Fruit fly (Drosophila melanogaster) S2 (cell line): ENCODE measurements around the gene Delta.

Source experiments
- CG8478 ChIP-seq: fragments of >200 bp; optimal IDR thresholded peaks from 2 replicates; lab custom pipeline; 2018
- CTCF ChIP-seq, 2 experiments: fragments of >200 bp; optimal IDR thresholded peaks; 2 replicates each; lab custom pipeline; 2018

Delta gene

DNA sequence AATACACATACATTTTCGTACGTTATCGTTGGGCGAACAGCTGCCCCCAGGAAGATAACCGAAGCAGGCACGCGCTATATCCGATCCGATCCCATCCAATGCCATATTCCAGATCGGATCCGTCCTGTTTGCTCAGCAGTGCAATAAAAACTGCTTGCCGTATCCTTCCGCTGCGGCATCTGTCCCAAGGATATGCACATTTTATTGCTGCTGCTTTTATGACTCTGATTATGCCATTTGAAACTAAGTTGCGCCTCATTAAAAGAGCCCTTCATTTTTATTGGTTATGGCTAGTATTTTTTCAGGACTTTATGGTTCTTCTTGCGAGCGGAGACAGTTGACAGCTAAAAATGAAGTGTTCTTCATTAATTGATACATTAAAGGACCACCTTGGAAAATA is 9.5 kb upstream of the Delta start:
- TF ChIP-seq CG8478 (lab: Kevin White, UChicago) (no peak), CTCF (optimal IDR thresholded peaks at IDR 0.05; lab: Kevin White, UChicago) (no peak)

DNA sequence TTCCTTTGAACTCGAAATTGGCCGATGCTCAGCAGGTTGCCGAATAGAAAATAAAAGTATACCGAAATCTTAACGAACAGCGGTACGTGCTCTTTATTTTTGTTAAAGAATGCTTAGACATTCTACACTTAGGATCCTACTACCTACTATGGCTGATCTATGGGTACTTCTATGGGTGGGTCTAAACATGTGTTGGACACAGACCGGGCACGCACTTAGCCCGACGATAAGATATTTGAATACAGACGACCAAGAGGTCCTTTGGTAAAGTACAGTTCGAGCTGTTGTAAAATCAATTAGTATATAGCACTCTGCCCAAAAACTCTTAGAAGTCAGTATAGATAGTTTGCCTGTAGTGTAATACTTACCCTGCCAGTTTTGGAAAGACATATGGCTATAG is 6.5 kb upstream of the Delta start:
- TF ChIP-seq CTCF (optimal IDR thresholded peaks at IDR 0.05; lab: Kevin White, UChicago) (no peak), CG8478 (lab: Kevin White, UChicago) (no peak)

DNA sequence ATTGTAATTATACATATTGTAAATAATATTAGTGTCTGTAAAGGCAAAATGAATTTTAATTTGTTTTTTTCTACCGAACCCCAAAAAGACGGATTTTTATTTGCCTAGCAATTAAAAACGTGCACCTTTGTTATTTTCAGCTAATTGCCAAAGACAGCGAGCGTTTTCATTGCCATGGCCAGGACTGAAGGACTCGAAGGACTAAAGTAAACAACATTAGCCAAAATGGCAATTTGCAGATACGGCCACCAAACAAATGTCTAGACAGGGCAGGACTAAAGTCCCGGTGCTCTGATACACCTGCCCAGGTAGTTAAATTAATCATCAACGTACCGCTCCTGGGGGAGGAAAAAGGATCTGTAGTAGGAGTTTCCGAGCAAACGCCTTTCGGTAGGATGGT is 6.0 kb upstream of the Delta start:
- no peak for TF ChIP-seq CTCF (optimal IDR thresholded peaks at IDR 0.05; lab: Kevin White, UChicago)
- no peak for TF ChIP-seq CG8478 (lab: Kevin White, UChicago)

DNA sequence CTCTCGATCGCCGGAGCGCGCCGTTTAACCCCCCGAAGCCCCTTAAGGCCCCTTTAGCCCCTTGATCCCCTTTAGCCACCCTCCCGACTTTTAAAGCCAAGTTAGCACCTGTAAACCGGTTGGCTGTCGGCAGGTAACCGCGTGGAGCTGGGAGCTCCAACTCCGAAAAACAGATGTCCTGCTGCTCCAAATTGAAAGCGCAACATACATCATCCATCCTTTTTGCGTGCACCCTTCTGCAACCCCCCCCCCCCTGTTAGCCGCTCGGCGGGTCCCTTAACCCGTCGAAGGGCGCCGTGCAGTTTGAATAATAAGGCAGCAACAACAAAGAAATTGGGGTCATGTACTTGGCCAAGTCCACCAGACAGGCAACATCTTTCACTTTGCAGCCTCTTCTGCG is 2.7 kb upstream of the Delta start:
- TF ChIP-seq CTCF (optimal IDR thresholded peaks at IDR 0.05; lab: Kevin White, UChicago) (no peak), CG8478 (lab: Kevin White, UChicago) (no peak)

DNA sequence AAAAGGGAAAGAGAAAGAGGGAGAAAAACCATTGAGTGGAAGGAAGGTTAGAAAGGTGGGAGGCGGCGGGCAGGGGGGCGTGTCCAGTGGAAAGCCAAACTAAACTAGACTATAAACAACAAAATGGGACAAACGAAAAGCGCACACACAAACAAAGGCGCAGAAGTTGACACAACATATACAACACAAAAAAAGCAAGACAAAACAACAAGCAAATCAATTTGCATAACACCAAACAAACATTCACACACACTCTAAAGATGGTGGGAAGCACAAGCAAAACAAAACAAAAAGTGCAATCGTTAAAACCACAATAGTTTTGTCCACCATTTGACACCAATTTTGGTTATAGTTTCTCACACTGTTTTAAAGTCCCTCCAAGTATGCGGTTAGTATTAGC is 3.6 kb downstream of the Delta start:
- TF ChIP-seq CTCF (optimal IDR thresholded peaks at IDR 0.05; lab: Kevin White, UChicago) = no peak
- no peak for TF ChIP-seq CG8478 (lab: Kevin White, UChicago)

DNA sequence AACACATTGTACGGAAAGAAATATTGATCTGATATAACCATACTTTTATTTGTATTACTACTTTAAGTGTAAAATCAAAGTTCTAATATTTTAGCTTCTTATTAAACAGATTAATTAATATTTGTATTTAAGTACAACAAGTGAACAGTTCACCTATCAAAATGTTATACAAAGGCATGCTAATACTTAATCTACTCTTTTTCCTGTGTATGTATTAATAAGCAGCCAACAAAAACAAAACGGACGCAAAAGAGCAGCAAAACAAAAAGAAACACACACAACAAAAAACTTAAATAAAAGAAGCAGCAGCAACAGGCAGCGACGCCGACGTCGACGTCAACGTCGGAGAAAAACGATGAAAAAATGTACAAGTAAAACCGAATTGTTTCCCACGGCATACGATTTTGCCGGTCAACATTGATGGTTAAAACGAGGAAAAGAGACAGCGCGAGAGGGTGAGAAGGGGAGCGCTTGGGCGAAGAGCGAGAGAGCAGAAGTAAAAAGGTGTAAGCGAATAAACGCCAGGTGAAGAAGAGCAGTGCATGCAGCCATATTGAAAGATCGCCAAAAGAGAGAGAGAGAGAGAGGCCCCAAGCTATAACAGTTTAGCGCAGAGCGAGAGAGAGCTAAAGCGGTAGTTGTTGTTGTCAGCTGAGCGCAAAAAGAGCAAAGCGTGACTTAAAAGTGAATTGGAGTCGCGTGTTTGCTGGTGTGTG is 4.4 kb downstream of the Delta start:
- no peak for TF ChIP-seq CG8478 (lab: Kevin White, UChicago)
- TF ChIP-seq CTCF (optimal IDR thresholded peaks at IDR 0.05; lab: Kevin White, UChicago) = no peak

DNA sequence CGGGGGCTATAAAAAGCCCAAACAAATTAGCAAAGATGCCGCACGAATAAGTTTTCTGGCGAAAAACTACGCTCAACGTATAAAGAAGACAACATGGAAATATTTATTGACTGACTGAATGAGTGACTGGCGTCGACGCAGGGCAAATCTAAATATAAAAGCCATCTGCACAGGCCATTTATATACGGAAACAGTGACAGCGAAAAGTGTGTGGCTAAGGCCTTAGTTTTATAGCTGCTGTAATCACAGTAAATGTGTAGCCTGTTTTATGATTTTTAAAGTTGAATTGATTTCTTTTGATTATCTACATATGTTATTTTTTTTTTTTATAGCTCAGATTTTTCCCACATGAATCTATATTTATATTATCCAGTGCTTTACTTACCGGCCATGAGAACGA is 6.6 kb downstream of the Delta start:
- TF ChIP-seq CG8478 (lab: Kevin White, UChicago) = no peak
- no peak for TF ChIP-seq CTCF (optimal IDR thresholded peaks at IDR 0.05; lab: Kevin White, UChicago)

DNA sequence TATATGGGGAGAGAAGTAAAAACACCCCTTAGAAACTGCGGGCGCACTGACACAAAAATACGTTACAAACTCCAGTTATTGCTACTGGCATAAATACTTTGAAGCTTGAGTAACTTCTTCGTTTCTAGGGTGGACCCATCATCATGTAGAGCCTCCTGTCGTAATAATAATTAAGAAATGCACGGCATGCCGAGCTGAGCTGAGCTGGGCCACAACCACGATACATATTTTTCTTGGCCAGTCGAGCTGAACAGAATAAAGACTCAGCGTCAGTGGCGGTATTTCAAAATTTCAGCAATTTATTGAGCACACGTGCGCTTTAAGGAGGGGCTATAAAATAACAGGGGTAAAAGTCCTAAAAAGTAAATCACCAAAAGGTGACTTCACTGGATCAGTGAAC is 7.6 kb downstream of the Delta start:
- TF ChIP-seq CG8478 (lab: Kevin White, UChicago) = no peak
- TF ChIP-seq CTCF (optimal IDR thresholded peaks at IDR 0.05; lab: Kevin White, UChicago) = no peak

DNA sequence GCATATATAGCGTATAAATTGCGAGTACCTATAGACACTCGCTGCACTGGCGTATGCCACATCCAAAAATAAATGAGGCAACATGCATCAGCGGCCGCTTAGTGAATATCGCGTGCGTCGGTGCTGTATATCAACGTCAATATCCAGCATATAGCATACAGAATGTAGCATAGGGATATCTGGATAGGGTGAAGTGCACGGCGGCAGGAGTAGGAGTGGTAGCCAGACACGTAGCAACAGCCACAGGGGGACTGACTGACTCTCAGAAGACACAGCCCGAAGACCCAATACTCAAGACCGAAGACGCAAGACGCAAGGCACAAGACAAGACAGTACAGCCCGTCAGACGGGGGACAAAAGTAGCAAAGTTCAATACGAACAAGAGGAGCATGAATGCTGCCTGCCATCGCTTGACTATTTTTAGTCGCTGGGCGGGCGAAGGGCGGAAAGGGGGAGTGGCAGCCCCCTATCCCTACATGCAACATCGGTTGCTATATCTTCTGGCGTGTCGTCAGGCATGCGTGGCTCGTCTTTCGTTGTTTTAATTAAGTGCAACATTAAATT is 8.8 kb downstream of the Delta start:
- TF ChIP-seq CTCF (optimal IDR thresholded peaks at IDR 0.05; lab: Kevin White, UChicago) = no peak
- no peak for TF ChIP-seq CG8478 (lab: Kevin White, UChicago)

DNA sequence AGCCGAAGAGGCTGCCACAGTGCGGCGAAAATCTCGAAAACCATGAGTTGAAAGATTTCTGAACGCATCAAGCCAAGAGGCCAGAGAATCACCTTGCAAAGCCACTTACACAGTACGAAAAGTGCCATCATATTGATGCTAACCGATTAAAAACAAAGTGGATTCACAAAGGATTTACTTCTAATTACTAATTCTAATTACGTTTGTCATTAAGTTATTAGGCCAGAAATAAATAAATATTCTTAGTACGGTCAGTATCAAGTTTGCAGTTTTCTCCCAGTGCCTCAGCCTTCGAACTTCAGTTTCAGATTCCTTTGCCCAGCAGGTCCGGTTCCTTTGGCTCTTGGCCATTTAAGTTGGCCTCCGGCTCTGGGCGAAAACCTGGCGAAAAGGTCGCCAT is 11.7 kb downstream of the Delta start:
- no peak for TF ChIP-seq CG8478 (lab: Kevin White, UChicago)
- TF ChIP-seq CTCF (optimal IDR thresholded peaks at IDR 0.05; lab: Kevin White, UChicago) = no peak

DNA sequence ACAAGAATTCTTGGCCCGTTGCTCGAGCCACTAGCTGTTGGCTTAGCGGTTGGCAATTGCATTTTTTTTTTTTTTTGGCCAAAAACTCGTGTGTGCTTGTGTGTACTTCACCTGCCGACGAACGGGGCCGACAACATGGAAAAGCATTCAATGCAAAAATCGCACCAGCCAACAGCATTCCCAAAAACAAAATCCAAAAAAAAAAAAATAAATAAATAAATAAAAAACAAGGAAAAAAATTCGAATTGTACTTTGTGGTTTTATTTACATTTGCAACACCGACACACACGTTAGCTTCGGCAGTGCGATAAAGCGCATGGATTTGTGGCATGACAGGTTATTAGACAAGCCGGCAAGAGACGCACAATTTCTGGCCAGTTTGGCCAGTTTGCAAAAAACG is 12.8 kb downstream of the Delta start:
- TF ChIP-seq CTCF (optimal IDR thresholded peaks at IDR 0.05; lab: Kevin White, UChicago) = no peak
- TF ChIP-seq CG8478 (lab: Kevin White, UChicago) = no peak

DNA sequence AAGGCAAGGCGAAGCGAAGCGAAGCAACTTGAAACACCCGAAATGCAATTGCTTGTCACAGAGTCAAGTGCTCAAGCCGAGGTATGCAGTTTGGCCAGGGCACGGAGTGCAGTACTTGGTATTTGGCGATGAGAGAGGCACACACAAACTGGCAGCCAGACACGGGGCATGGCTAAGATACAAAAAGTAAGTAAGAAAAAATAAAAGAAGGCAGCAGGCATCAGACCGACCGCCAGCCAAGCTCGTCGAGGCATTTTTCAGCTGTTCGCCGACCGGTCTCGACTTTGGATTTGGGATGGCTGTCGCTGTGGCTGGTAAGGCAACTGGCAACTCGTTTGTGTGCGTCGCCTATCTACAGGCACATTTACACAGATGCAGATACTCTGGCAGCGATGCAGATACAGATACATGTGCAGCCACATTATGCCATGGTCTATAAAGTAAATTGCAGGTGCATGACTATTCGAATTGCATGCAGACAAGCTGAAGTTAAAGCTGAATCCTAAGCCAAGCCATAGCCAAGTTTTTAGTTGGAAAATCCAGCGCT is 13.7 kb downstream of the Delta start:
- TF ChIP-seq CTCF (optimal IDR thresholded peaks at IDR 0.05; lab: Kevin White, UChicago) = no peak
- no peak for TF ChIP-seq CG8478 (lab: Kevin White, UChicago)

DNA sequence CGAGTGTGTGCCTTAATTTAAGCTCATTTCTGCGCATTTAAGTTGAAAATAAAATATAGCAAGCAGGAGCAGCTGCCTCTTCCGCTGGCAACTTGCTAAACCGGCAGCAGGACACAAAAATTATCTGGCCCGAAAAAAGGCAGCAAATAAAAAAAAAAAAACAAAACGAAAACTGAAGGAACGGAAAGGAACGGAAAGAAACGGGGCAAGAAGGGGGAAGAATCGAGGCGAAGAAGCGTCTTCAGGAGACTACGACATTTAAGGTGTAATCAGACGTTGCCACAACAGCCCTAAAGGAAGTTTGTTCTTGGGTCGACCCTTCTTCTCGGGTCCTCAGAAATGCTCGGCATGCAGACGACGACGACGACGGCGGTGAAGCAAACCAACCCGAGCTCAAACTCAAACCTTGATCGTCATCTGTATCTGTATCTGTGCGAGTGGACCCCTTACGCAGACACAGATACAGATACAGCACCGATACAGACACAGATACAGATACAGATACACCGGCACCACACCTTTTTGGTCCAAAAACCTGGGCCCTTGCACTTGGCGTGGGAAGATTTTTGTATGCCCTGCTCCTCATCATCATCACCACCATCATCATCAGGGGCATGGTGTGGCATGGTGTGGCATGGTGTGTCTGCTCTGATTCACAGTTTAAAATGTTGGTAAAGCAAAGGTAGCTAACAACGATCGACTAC is 15.5 kb downstream of the Delta start:
- TF ChIP-seq CG8478 (lab: Kevin White, UChicago) (no peak), CTCF (optimal IDR thresholded peaks at IDR 0.05; lab: Kevin White, UChicago) (no peak)

DNA sequence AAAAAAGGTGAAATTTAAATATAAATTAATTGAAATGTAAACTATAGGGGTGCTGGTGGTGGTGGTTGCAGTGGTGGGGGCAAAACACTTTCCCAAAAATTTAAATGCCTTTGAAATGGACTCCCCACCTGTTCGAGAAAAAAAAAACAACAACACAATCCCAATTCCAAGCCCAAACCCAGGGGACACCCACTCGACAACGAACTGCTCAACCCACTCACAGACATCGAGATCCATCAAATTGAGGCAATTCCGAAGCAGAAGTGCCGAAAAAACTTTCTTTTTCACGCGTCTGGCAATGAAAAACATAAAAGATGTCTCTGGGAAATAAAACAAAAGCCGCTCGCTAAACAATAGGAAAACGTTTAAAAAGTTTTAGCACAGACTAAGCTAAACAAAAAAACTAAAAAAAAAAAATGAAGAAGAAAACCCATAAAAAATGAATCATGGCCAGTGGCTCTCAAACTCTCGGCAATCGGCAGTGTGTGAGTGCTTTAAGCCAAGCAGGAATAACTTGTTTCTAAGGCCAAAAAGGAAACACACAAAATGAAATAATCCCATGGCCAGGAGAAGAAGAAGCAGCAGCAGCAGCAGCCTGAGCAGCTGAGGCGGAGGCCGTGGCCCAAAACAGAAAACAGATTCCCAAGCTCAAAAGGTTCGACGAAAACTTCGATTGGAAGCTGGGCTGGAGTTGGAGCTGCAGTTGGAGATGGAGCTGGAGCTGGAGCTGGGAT is 17.1 kb downstream of the Delta start:
- TF ChIP-seq CG8478 (lab: Kevin White, UChicago) (no peak), CTCF (optimal IDR thresholded peaks at IDR 0.05; lab: Kevin White, UChicago) (no peak)
